Fruit fly (Drosophila melanogaster): ENCODE measurements around the gene CG8851.

DNA sequence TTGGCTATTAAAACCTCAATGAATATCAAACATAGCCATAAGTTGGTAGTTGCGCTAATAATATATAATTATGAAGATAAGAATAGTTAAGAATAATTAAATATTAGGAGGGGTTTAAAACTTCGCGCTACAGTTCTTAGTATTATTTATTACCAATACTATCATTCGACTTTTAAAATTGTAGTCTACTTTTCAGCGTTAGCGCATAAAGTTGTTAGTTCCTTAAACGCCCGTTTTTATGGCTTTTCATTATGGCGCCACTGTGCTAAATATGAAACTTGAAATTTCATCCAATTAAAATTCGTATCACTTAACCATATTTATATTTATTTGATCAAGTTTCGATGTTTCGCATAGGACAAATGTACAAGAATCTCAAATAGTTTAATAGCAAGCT is 39.0 kb upstream of the CG8851 start:
- TF ChIP-seq Ets98B (GFP tag; IDR thresholded peaks at IDR 0.05) (no peak), CG8301 (tag; optimal IDR thresholded peaks at IDR 0.05) (no peak), CG10348 (GFP tag; IDR thresholded peaks at IDR 0.05) (no peak), rn (GFP tag; IDR thresholded peaks at IDR 0.05) (no peak), EcR (GFP tag; optimal IDR thresholded peaks at IDR 0.05) (no peak), CG34367 (tag; optimal IDR thresholded peaks at IDR 0.05) (no peak), Snoo (tag; optimal IDR thresholded peaks at IDR 0.05) (no peak), CG8159 (tag; optimal IDR thresholded peaks at IDR 0.05) (no peak), fd96Ca (GFP tag; IDR thresholded peaks at IDR 0.05) (no peak)

All from whole organism, pupa.